Worm (Caenorhabditis elegans) whole organism, L4/young adult: ENCODE data around the gene let-2.

Experiments used
- W03F9.2 ChIP-seq: fragments of 150-350 bp; optimal IDR thresholded peaks from 2 replicates; lab custom pipeline; 2014; ENCODE audit warnings: missing biosample characterization, missing genetic modification characterization
- dao-5 ChIP-seq: sonication (generic microtip); optimal IDR thresholded peaks from 2 replicates; lab custom pipeline; 2016; ENCODE audit warnings: missing genotype, missing genetic modification characterization, moderate library complexity, missing compliant biosample characterization
- him-1 ChIP-seq: sonication (generic microtip); optimal IDR thresholded peaks from 2 replicates; lab custom pipeline; 2016; ENCODE audit warnings: missing genotype, missing genetic modification reagents, missing genetic modification characterization, missing compliant biosample characterization

- TF ChIP-seq him-1 (tag; lab: Kevin White, UChicago) (no peak), dao-5 (tag; lab: Kevin White, UChicago) (no peak), W03F9.2 (tag; lab: Kevin White, UChicago) (no peak)
Observed at ce11 chrX:16389273-16389672, at the start of gene let-2.
